Worm (Caenorhabditis elegans): ENCODE data around the gene slcr-46.3.

- no peak for TF ChIP-seq lin-13 (tag; optimal IDR thresholded peaks at IDR 0.05)
- no peak for TF ChIP-seq ztf-11 (tag; optimal IDR thresholded peaks at IDR 0.05)
- no peak for TF ChIP-seq elt-3 (tag; optimal IDR thresholded peaks at IDR 0.05)
- no peak for TF ChIP-seq ceh-43 (GFP tag; optimal IDR thresholded peaks at IDR 0.05)
- TF ChIP-seq nhr-12 (tag; optimal IDR thresholded peaks at IDR 0.05) = no peak
- TF ChIP-seq snpc-4 (tag; optimal IDR thresholded peaks at IDR 0.05) = no peak
- no peak for TF ChIP-seq ces-1 (GFP tag; optimal IDR thresholded peaks at IDR 0.05)
- TF ChIP-seq nhr-237 (tag; optimal IDR thresholded peaks at IDR 0.05) = no peak
- no peak for TF ChIP-seq unc-62 (GFP tag; optimal IDR thresholded peaks at IDR 0.05)
These were observed 50.6 kb downstream of the slcr-46.3 start, which contains the start of gene sulp-8 for ce11 chrV:9673199-9673843.
